Worm (Caenorhabditis elegans): ENCODE data around the gene let-19.

Gene let-19

DNA sequence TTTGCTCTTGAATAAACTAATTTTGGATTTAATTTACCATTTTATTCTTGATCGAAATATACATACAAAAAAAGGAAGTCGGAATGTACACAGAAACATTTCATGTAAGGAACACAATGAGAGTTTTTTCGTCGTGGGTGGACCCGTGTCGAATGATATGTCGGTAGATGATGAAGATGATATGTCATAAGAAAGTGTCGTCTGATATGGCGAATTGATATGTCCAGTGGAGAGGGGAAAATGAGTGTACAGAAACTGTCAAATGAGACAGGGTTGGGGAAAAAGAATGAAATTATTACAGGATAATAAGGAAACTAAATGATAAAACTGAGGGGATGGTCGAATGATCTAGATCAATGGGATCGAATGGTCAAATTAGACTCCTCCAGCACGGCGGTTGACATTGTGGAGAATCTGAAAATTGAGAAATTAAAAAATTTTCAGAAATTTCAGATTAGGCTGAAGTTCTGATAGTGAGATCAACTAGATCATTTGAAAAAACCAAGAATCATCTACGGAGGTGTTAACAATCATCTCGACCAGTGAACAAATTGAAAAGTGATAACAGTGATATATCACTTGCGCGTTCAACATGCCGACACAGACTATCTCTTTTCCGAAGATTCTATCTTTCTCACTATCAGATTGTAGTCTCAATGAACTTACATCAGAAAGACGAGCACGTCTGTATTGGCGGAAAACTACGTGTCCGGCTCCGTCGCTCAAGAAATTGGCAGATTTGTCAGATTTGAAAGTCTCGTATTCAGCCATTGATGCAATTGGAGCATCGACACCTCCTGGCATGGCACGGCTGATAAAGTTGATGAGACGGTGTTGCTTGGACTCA, 49.6 kb downstream of the let-19 start:
- peak; percentile 49 for TF ChIP-seq nhr-25 (tag; optimal IDR thresholded peaks at IDR 0.05)
- no peak for TF ChIP-seq gmeb-1 (tag; optimal IDR thresholded peaks at IDR 0.05)
- no peak for TF ChIP-seq ztf-1 (GFP tag; conservative IDR thresholded peaks at IDR 0.05)
- peak; percentile 37 for TF ChIP-seq fos-1 (tag; optimal IDR thresholded peaks at IDR 0.05)
- TF ChIP-seq ceh-16 (tag; optimal IDR thresholded peaks at IDR 0.05) = no peak
- TF ChIP-seq sma-3 (GFP tag; optimal IDR thresholded peaks at IDR 0.05) = peak; percentile 14
- TF ChIP-seq nhr-21 (tag; optimal IDR thresholded peaks at IDR 0.05) = peak; percentile 89
- TF ChIP-seq nhr-237 (tag; optimal IDR thresholded peaks at IDR 0.05) = no peak
- peak; percentile 10 for TF ChIP-seq blmp-1 (tag; optimal IDR thresholded peaks at IDR 0.05; ENCODE audit: insufficient read depth)
- peak; percentile 93 for TF ChIP-seq ama-1 (optimal IDR thresholded peaks at IDR 0.05)
- TF ChIP-seq elt-1 (tag; optimal IDR thresholded peaks at IDR 0.05) = no peak
- TF ChIP-seq egl-27 (tag; optimal IDR thresholded peaks at IDR 0.05) = no peak
- no peak for TF ChIP-seq snpc-4 (tag; optimal IDR thresholded peaks at IDR 0.05)
- TF ChIP-seq sma-9 (GFP tag; optimal IDR thresholded peaks at IDR 0.05) = peak; percentile 78
- TF ChIP-seq sma-9 (tag; optimal IDR thresholded peaks at IDR 0.05) = no peak
- TF ChIP-seq nhr-129 (tag; optimal IDR thresholded peaks at IDR 0.05) = peak; percentile 1
- TF ChIP-seq ztf-4 (tag; optimal IDR thresholded peaks at IDR 0.05) = peak; percentile 39

DNA sequence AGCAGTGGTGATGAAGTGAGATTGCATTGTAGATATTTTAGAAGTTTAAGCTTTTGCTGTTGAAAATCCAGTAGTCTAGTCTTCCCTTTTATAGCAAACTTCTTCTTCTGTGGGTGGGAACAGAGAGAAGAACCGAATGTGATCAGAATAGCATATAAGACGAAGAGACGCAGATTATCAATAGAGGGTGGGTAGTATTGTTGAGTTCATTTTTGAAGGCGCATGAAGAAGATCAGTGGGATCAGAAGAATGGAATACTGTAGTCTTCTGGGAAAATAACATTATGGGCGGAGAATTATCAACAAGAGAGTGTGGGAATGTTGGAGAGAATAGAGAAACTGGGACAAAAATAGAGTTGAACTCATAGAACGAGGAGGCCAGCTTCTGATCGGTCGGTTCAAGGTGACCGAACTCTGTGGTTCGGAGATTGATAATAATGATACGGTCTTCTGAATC, 50.4 kb downstream of the let-19 start, which contains the start of gene F46C5.1:
TSS of gene F46C5.1 (minus strand) at position 51 of the 456 bp plus-strand sequence.
- TF ChIP-seq nhr-6 (tag; optimal IDR thresholded peaks at IDR 0.05) = no peak
- TF ChIP-seq sma-9 (GFP tag; optimal IDR thresholded peaks at IDR 0.05) = no peak
- TF ChIP-seq sma-9 (tag; optimal IDR thresholded peaks at IDR 0.05) = no peak
- TF ChIP-seq lsy-2 (tag; optimal IDR thresholded peaks at IDR 0.05) = no peak
- TF ChIP-seq nhr-21 (tag; optimal IDR thresholded peaks at IDR 0.05) = no peak
- no peak for TF ChIP-seq sma-3 (GFP tag; optimal IDR thresholded peaks at IDR 0.05)
- TF ChIP-seq fos-1 (tag; optimal IDR thresholded peaks at IDR 0.05) = no peak
- no peak for TF ChIP-seq mab-5 (tag; optimal IDR thresholded peaks at IDR 0.05)

DNA sequence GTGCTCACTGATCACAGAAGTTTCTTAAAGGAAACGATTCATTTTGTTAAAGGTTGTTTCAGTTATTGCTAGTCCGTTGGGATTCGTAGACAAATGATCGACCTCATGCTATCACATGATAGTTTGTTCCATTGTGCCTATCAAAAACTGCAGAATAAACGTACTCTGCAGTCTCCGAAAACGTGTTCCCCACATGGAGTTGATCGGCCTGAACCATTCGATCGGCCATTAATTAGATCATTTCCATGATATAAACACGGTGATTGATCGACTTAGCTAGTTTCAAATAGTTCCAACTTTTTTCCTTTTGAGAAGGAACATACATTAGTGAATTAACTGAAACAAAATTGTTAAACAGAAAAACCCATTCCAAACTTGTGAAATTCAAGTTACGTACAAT, 51.9 kb downstream of the let-19 start:
- TF ChIP-seq nhr-6 (tag; optimal IDR thresholded peaks at IDR 0.05) (peak; percentile 45), sma-9 (GFP tag; optimal IDR thresholded peaks at IDR 0.05) (peak; percentile 96), sma-9 (tag; optimal IDR thresholded peaks at IDR 0.05) (no peak), lsy-2 (tag; optimal IDR thresholded peaks at IDR 0.05) (peak in 1 of 2 experiments; percentile 10), crh-2 (tag; optimal IDR thresholded peaks at IDR 0.05) (peak; percentile 9), blmp-1 (tag; optimal IDR thresholded peaks at IDR 0.05; ENCODE audit: insufficient read depth) (peak; percentile 53), mdl-1 (tag; optimal IDR thresholded peaks at IDR 0.05) (peak in 1 of 2 experiments; percentile 45), nhr-21 (tag; optimal IDR thresholded peaks at IDR 0.05) (peak; percentile 92), sma-3 (GFP tag; optimal IDR thresholded peaks at IDR 0.05) (peak; percentile 69), egl-27 (tag; optimal IDR thresholded peaks at IDR 0.05) (no peak), nhr-11 (tag; optimal IDR thresholded peaks at IDR 0.05) (no peak), nhr-129 (tag; optimal IDR thresholded peaks at IDR 0.05) (no peak), nhr-25 (tag; optimal IDR thresholded peaks at IDR 0.05) (peak; percentile 59)

DNA sequence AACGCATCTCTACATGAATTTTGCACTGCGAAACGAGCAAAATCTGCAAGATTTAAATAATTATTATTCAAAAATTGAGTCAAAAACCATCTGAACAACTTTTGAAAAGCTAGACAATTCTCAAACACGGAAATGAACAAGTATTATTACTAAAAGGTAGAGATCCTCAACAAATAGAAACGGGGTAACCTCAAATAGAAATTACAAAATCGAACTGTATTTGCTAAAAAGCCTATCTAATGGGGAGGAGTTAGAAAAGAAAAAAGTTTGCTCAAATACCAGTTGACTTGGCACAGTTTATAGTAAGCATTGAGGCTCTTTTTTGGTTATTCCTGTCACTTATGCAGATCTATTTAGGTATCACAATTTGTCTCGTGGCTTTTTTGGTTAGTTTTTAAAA, 55.0 kb downstream of the let-19 start, which contains the start of gene nas-25:
TSS of gene nas-25 (plus strand) at position 301 of the 400 bp plus-strand sequence.
- TF ChIP-seq egl-27 (tag; optimal IDR thresholded peaks at IDR 0.05) (no peak), F13H6.1 (tag; optimal IDR thresholded peaks at IDR 0.05) (no peak), alr-1 (tag; optimal IDR thresholded peaks at IDR 0.05) (no peak)

DNA sequence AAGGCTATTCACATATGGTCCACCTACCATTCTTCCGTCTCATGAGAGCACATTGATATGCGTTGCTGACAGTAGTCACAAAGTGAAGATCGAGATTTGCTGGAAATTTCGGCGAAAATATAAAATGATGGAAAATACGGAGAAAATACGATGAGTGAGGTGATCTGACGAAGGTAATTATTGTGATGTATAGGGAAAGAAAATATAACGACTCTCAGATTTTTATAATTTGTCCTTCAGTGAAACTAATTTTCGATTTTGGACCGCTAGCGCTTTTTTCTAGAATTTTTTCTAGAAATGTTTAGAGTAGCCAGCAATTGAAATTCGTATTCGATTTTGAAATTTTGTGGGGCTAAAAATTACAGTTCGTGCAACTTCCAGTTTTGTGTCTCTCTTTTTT, 58.4 kb downstream of the let-19 start, which contains the start of gene F46C5.2:
TSS of gene F46C5.2 (minus strand) at position 101 of the 400 bp plus-strand sequence.
- no peak for TF ChIP-seq mab-5 (tag; optimal IDR thresholded peaks at IDR 0.05)
- no peak for TF ChIP-seq nhr-6 (tag; optimal IDR thresholded peaks at IDR 0.05)
- no peak for TF ChIP-seq blmp-1 (tag; optimal IDR thresholded peaks at IDR 0.05; ENCODE audit: insufficient read depth)
- TF ChIP-seq ZK546.5 (tag; optimal IDR thresholded peaks at IDR 0.05) = no peak
- TF ChIP-seq snpc-4 (tag; optimal IDR thresholded peaks at IDR 0.05) = no peak
- TF ChIP-seq sem-4 (tag; optimal IDR thresholded peaks at IDR 0.05) = no peak
- no peak for TF ChIP-seq nhr-77 (tag; optimal IDR thresholded peaks at IDR 0.05)
- TF ChIP-seq sma-9 (GFP tag; optimal IDR thresholded peaks at IDR 0.05) = no peak
- TF ChIP-seq sma-9 (tag; optimal IDR thresholded peaks at IDR 0.05) = no peak
- no peak for TF ChIP-seq lin-13 (GFP tag; optimal IDR thresholded peaks at IDR 0.05)
- no peak for TF ChIP-seq ztf-11 (tag; optimal IDR thresholded peaks at IDR 0.05)
- TF ChIP-seq unc-62 (GFP tag; optimal IDR thresholded peaks at IDR 0.05) = no peak

All from whole organism, L2 larva.